Fruit fly (Drosophila melanogaster) whole organism, wandering third instar larva: ENCODE results near the gene cv-c.

Experiments
- Abd-B ChIP-seq: fragments of >200 bp; optimal IDR thresholded peaks from 2 replicates; lab custom pipeline; 2017; ENCODE audit warnings: missing biosample characterization, missing genetic modification characterization
- CG32264 ChIP-seq: fragments of 200-800 bp; sonication (Bioruptor generic); optimal IDR thresholded peaks from 2 replicates; lab custom pipeline; 2016; ENCODE audit warnings: missing biosample characterization, missing genetic modification characterization
- CG9705 ChIP-seq: fragments of 200-800 bp; sonication (Bioruptor generic); optimal IDR thresholded peaks from 2 replicates; lab custom pipeline; 2018; ENCODE audit warnings: missing biosample characterization, mild to moderate bottlenecking, missing genetic modification characterization
- CrebA ChIP-seq: fragments of 200-800 bp; sonication (Bioruptor generic); optimal IDR thresholded peaks from 2 replicates; lab custom pipeline; 2016; ENCODE audit warnings: missing biosample characterization, mild to moderate bottlenecking, missing genetic modification characterization, borderline replicate concordance
- Dfd ChIP-seq: fragments of >200 bp; optimal IDR thresholded peaks from 2 replicates; lab custom pipeline; 2017; ENCODE audit warnings: missing biosample characterization, missing genetic modification characterization
- Dif ChIP-seq: fragments of 200-275, 200-300 bp; sonication (Bioruptor generic); optimal IDR thresholded peaks from 2 replicates; lab custom pipeline; 2018; ENCODE audit warnings: missing biosample characterization, missing genetic modification characterization; ENCODE audit not compliant: partially characterized antibody
- GATAd ChIP-seq: sonication (Bioruptor generic); optimal IDR thresholded peaks from 2 replicates; lab custom pipeline; 2016; ENCODE audit warnings: missing biosample characterization, missing genetic modification characterization
- HLH106 ChIP-seq: fragments of 200-800 bp; optimal IDR thresholded peaks from 3 replicates; lab custom pipeline; 2019; ENCODE audit warnings: missing biosample characterization, mild to moderate bottlenecking, missing genetic modification characterization, moderate library complexity
- Hnf4 ChIP-seq: fragments of 200-800 bp; sonication (Bioruptor generic); optimal IDR thresholded peaks from 2 replicates; lab custom pipeline; 2016; ENCODE audit warnings: missing biosample characterization, mild to moderate bottlenecking, missing genetic modification characterization
- Hr78 ChIP-seq: fragments of >200 bp; optimal IDR thresholded peaks from 2 replicates; lab custom pipeline; 2017; ENCODE audit warnings: missing biosample characterization, missing genetic modification characterization
- Hr83 ChIP-seq: fragments of 200-300 bp; sonication (Bioruptor generic); optimal IDR thresholded peaks from 2 replicates; lab custom pipeline; 2016; ENCODE audit warnings: missing biosample characterization, mild to moderate bottlenecking, missing genetic modification characterization, moderate library complexity; ENCODE audit not compliant: poor library complexity, severe bottlenecking
- Jra ChIP-seq: sonication (Bioruptor generic); optimal IDR thresholded peaks from 2 replicates; lab custom pipeline; 2016; ENCODE audit warnings: missing biosample characterization, missing genetic modification characterization
- Mio ChIP-seq: sonication (Bioruptor generic); optimal IDR thresholded peaks from 2 replicates; lab custom pipeline; 2016; ENCODE audit warnings: missing biosample characterization, missing genetic modification characterization
- Myc ChIP-seq: fragments of >200 bp; optimal IDR thresholded peaks from 2 replicates; lab custom pipeline; 2017
- N ChIP-seq: fragments of >200 bp; optimal IDR thresholded peaks from 2 replicates; lab custom pipeline; 2018; ENCODE audit warnings: missing biosample characterization, missing external identifiers, missing genetic modification characterization
- OdsH ChIP-seq: fragments of 200-800 bp; sonication (Bioruptor generic); optimal IDR thresholded peaks from 2 replicates; lab custom pipeline; 2016; ENCODE audit warnings: missing biosample characterization, mild to moderate bottlenecking, missing genetic modification characterization
- Rel ChIP-seq, 2 experiments: fragments of 200-800 bp; sonication (Bioruptor generic) in 1 of 2; optimal IDR thresholded peaks; 2 replicates in 1 of 2; 3 replicates in 1 of 2; lab custom pipeline; 2016 to 2019; ENCODE audit warnings: mild to moderate bottlenecking in 2 of 2, missing biosample characterization in 2 of 2, missing genetic modification characterization in 2 of 2, moderate library complexity in 1 of 2
- Sp1 ChIP-seq: fragments of 200-800 bp; sonication (Bioruptor generic); optimal IDR thresholded peaks from 3 replicates; lab custom pipeline; 2019; ENCODE audit warnings: missing biosample characterization, mild to moderate bottlenecking, missing genetic modification characterization, moderate library complexity
- Vsx2 ChIP-seq: fragments of 200-300, 225-300 bp; sonication (Bioruptor generic); optimal IDR thresholded peaks from 2 replicates; lab custom pipeline; 2018; ENCODE audit warnings: missing biosample characterization, missing genetic modification characterization; ENCODE audit not compliant: partially characterized antibody
- br ChIP-seq: fragments of 200-800 bp; sonication (Bioruptor generic); optimal IDR thresholded peaks from 2 replicates; lab custom pipeline; 2016; ENCODE audit warnings: missing biosample characterization, missing genetic modification characterization
- brk ChIP-seq: fragments of 200-800 bp; sonication (Bioruptor generic); optimal IDR thresholded peaks from 2 replicates; lab custom pipeline; 2016; ENCODE audit warnings: missing biosample characterization, mild to moderate bottlenecking, missing genetic modification characterization
- dl ChIP-seq, 2 experiments: fragments of 175-275, 200-275 bp in 1 of 2; fragments of 200-275 bp in 1 of 2; sonication (Bioruptor generic); optimal IDR thresholded peaks; lab custom pipeline; 2018; ENCODE audit warnings: mild to moderate bottlenecking in 2 of 2, missing biosample characterization in 2 of 2, missing genetic modification characterization in 2 of 2, moderate library complexity in 2 of 2; ENCODE audit not compliant: partially characterized antibody in 2 of 2, insufficient read depth in 1 of 2
- dmrt93B ChIP-seq: fragments of 200-800 bp; sonication (Bioruptor generic); optimal IDR thresholded peaks from 2 replicates; lab custom pipeline; 2018; ENCODE audit warnings: missing biosample characterization, mild to moderate bottlenecking, missing genetic modification characterization
- dsf ChIP-seq: sonication (Bioruptor generic); optimal IDR thresholded peaks from 2 replicates; lab custom pipeline; 2016; ENCODE audit warnings: missing biosample characterization, missing genetic modification characterization, borderline replicate concordance
- ey ChIP-seq: fragments of 200-800 bp; sonication (Bioruptor generic); optimal IDR thresholded peaks from 2 replicates; lab custom pipeline; 2016; ENCODE audit warnings: missing biosample characterization, missing genetic modification characterization
- foxo ChIP-seq, 2 experiments: fragments of 200-800 bp; sonication (Bioruptor generic); optimal IDR thresholded peaks; 2 replicates in 1 of 2; 3 replicates in 1 of 2; lab custom pipeline; 2016 to 2017; ENCODE audit warnings: missing biosample characterization in 2 of 2, missing genetic modification characterization in 2 of 2
- fru ChIP-seq: fragments of 200-800 bp; sonication (Bioruptor generic); optimal IDR thresholded peaks from 3 replicates; lab custom pipeline; 2016; ENCODE audit warnings: missing biosample characterization, mild to moderate bottlenecking, missing genetic modification characterization
- h ChIP-seq: fragments of 200-800 bp; sonication (Bioruptor generic); optimal IDR thresholded peaks from 3 replicates; lab custom pipeline; 2016; ENCODE audit warnings: missing biosample characterization, mild to moderate bottlenecking, missing genetic modification characterization
- jim ChIP-seq: fragments of 175-275, 200-325 bp; sonication (Bioruptor generic); optimal IDR thresholded peaks from 2 replicates; lab custom pipeline; 2016; ENCODE audit warnings: missing biosample characterization, mild to moderate bottlenecking, missing genetic modification characterization
- lola ChIP-seq: fragments of >200 bp; optimal IDR thresholded peaks from 2 replicates; lab custom pipeline; 2017; ENCODE audit warnings: missing biosample characterization, missing genetic modification characterization
- pan ChIP-seq: fragments of >200 bp; optimal IDR thresholded peaks from 2 replicates; lab custom pipeline; 2017
- psq ChIP-seq: fragments of 200-800 bp; sonication (Bioruptor generic); optimal IDR thresholded peaks from 3 replicates; lab custom pipeline; 2017; ENCODE audit warnings: missing biosample characterization, mild to moderate bottlenecking, missing genetic modification characterization, moderate library complexity
- rgr ChIP-seq: fragments of 200-800 bp; sonication (Bioruptor generic); optimal IDR thresholded peaks from 3 replicates; lab custom pipeline; 2016; ENCODE audit warnings: missing biosample characterization, mild to moderate bottlenecking, missing genetic modification characterization
- sage ChIP-seq: fragments of 200-800 bp; sonication (Bioruptor generic); optimal IDR thresholded peaks from 2 replicates; lab custom pipeline; 2016; ENCODE audit warnings: missing biosample characterization, mild to moderate bottlenecking, missing genetic modification characterization
- sv ChIP-seq: fragments of 200-800 bp; sonication (Bioruptor generic); optimal IDR thresholded peaks from 3 replicates; lab custom pipeline; 2016; ENCODE audit warnings: missing biosample characterization, missing genetic modification characterization
- tai ChIP-seq: sonication (Bioruptor generic); optimal IDR thresholded peaks from 2 replicates; lab custom pipeline; 2016; ENCODE audit warnings: missing biosample characterization, missing genetic modification characterization
- usp ChIP-seq: fragments of >200 bp; optimal IDR thresholded peaks from 2 replicates; lab custom pipeline; 2017; ENCODE audit warnings: missing biosample characterization, missing genetic modification characterization
- woc ChIP-seq: sonication (Bioruptor generic); optimal IDR thresholded peaks from 2 replicates; lab custom pipeline; 2016; ENCODE audit warnings: missing biosample characterization, mild to moderate bottlenecking, missing genetic modification characterization

Gene cv-c

dm6 chr3R:14361741-14362232 lies 119.7 kb downstream of the cv-c start, which contains the start of gene Dnaaf5:
Gene Dnaaf5 (minus strand): TSS chr3R:14361786.
- TF ChIP-seq foxo (GFP tag; optimal IDR thresholded peaks at IDR 0.05; lab: Kevin White, UChicago) (peak; percentile 44 to 61), h (peak; percentile 78), brk (GFP tag; lab: Kevin White, UChicago) (no peak), Vsx2 (peak; percentile 84), dsf (GFP tag; lab: Kevin White, UChicago) (no peak), CG32264 (GFP tag; lab: Kevin White, UChicago) (peak; percentile 11), Hr83 (GFP tag; lab: Kevin White, UChicago) (peak; percentile 41), jim (no peak), psq (GFP tag; lab: Kevin White, UChicago) (peak; percentile 52), sage (GFP tag; lab: Kevin White, UChicago) (no peak), tai (no peak), woc (peak; percentile 28), Jra (GFP tag; lab: Kevin White, UChicago) (peak; percentile 69), HLH106 (peak; percentile 18), dmrt93B (GFP tag; lab: Kevin White, UChicago) (no peak), ey (GFP tag; lab: Kevin White, UChicago) (peak; percentile 34), CrebA (GFP tag; lab: Kevin White, UChicago) (peak; percentile 20), Hnf4 (peak; percentile 31), CG9705 (GFP tag; lab: Kevin White, UChicago) (no peak), Abd-B (GFP tag; lab: Kevin White, UChicago) (no peak), br (peak; percentile 57), Rel (GFP tag; optimal IDR thresholded peaks at IDR 0.05; lab: Kevin White, UChicago) (peak; percentile 5), Rel (tag; optimal IDR thresholded peaks at IDR 0.05; lab: Kevin White, UChicago) (peak; percentile 76), GATAd (GFP tag; lab: Kevin White, UChicago) (no peak), Mio (GFP tag; lab: Kevin White, UChicago) (peak; percentile 24), fru (GFP tag; lab: Kevin White, UChicago) (peak; percentile 47), OdsH (GFP tag; lab: Kevin White, UChicago) (peak; percentile 22), lola (GFP tag; lab: Kevin White, UChicago) (no peak), pan (lab: Kevin White, UChicago) (no peak), usp (GFP tag; lab: Kevin White, UChicago) (no peak), Hr78 (GFP tag; lab: Kevin White, UChicago) (no peak), N (GFP tag; lab: Kevin White, UChicago) (no peak), sv (GFP tag; lab: Kevin White, UChicago) (no peak), Dfd (no peak), Sp1 (GFP tag; lab: Kevin White, UChicago) (peak; percentile 5), Myc (lab: Kevin White, UChicago) (no peak), dl (GFP tag; optimal IDR thresholded peaks at IDR 0.05; lab: Kevin White, UChicago; ENCODE audit: insufficient read depth in 1 of 2, partially characterized antibody in 2 of 2) (no peak), Dif (no peak), rgr (GFP tag; lab: Kevin White, UChicago) (peak; percentile 77)

DNA sequence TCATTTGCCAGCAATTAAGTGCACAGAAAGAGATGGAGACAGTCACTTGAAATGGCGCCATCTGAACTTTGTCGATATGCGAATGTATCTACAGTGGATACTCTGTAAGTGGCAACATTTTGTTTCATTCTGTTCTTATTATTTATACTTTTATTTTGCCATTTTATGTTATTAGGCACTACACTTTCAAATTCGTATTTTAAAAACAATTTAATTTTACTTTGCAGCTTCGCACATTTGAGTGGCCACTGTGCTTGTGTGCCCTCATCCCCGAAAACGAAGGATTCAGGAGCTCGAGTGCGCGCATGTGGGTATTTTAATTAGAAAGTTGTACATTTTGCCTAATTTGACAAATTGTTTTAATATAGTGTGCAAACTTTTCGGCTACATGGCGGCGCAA lies 124.1 kb downstream of the cv-c start:
- TF ChIP-seq GATAd (GFP tag; lab: Kevin White, UChicago) = no peak
- TF ChIP-seq Vsx2 = no peak
- peak; percentile 49 for TF ChIP-seq Sp1 (GFP tag; lab: Kevin White, UChicago)
- peak; percentile 19 for TF ChIP-seq dmrt93B (GFP tag; lab: Kevin White, UChicago)
- TF ChIP-seq Mio (GFP tag; lab: Kevin White, UChicago) = no peak
- TF ChIP-seq Dif = no peak
- no peak for TF ChIP-seq Dfd
- peak; percentile 78 for TF ChIP-seq h
- TF ChIP-seq lola (GFP tag; lab: Kevin White, UChicago) = no peak
- no peak for TF ChIP-seq N (GFP tag; lab: Kevin White, UChicago)
- TF ChIP-seq CG9705 (GFP tag; lab: Kevin White, UChicago) = peak; percentile 44
- no peak for TF ChIP-seq pan (lab: Kevin White, UChicago)
- no peak for TF ChIP-seq sage (GFP tag; lab: Kevin White, UChicago)
- peak; percentile 52 for TF ChIP-seq br
- TF ChIP-seq ey (GFP tag; lab: Kevin White, UChicago) = peak; percentile 60
- peak; percentile 33 for TF ChIP-seq psq (GFP tag; lab: Kevin White, UChicago)
- peak; percentile 14 for TF ChIP-seq Rel (GFP tag; optimal IDR thresholded peaks at IDR 0.05; lab: Kevin White, UChicago)
- TF ChIP-seq Rel (tag; optimal IDR thresholded peaks at IDR 0.05; lab: Kevin White, UChicago) = peak; percentile 8
- no peak for TF ChIP-seq Hr83 (GFP tag; lab: Kevin White, UChicago)
- TF ChIP-seq dl (GFP tag; optimal IDR thresholded peaks at IDR 0.05; lab: Kevin White, UChicago; ENCODE audit: insufficient read depth in 1 of 2, partially characterized antibody in 2 of 2) = no peak
- TF ChIP-seq tai = peak; percentile 39
- no peak for TF ChIP-seq jim
- peak; percentile 73 for TF ChIP-seq rgr (GFP tag; lab: Kevin White, UChicago)
- no peak for TF ChIP-seq dsf (GFP tag; lab: Kevin White, UChicago)
- peak; percentile 8 for TF ChIP-seq brk (GFP tag; lab: Kevin White, UChicago)
- peak; percentile 73 for TF ChIP-seq HLH106
- peak; percentile 65 for TF ChIP-seq fru (GFP tag; lab: Kevin White, UChicago)
- TF ChIP-seq usp (GFP tag; lab: Kevin White, UChicago) = no peak
- peak; percentile 54 for TF ChIP-seq OdsH (GFP tag; lab: Kevin White, UChicago)
- TF ChIP-seq CG32264 (GFP tag; lab: Kevin White, UChicago) = peak; percentile 40
- no peak for TF ChIP-seq sv (GFP tag; lab: Kevin White, UChicago)
- peak; percentile 61 for TF ChIP-seq Hnf4
- TF ChIP-seq woc = peak; percentile 57
- no peak for TF ChIP-seq Abd-B (GFP tag; lab: Kevin White, UChicago)
- TF ChIP-seq Jra (GFP tag; lab: Kevin White, UChicago) = peak; percentile 20
- no peak for TF ChIP-seq Myc (lab: Kevin White, UChicago)
- no peak for TF ChIP-seq CrebA (GFP tag; lab: Kevin White, UChicago)
- peak in 1 of 2 experiments; percentile 68 for TF ChIP-seq foxo (GFP tag; optimal IDR thresholded peaks at IDR 0.05; lab: Kevin White, UChicago)
- no peak for TF ChIP-seq Hr78 (GFP tag; lab: Kevin White, UChicago)
- TF ChIP-seq, all 38 proteins: peak for 19
